Worm (Caenorhabditis elegans) whole organism, midembryonic: Measurements from ENCODE around the gene smu-2.
"Not testable (repeated sequence)": the region's sequence is repeated elsewhere in the genome, so short reads cannot be mapped to it uniquely, and the experiment has no call there.

ENCODE experiments used
- T22C8.4 ChIP-seq: fragments of 200-800 bp; sonication (Bioruptor generic); IDR thresholded peaks from 2 replicates; pipeline ENCODE4 v1.3.6; 2022; ENCODE audit warnings: missing genetic modification characterization, missing compliant biosample characterization
- cog-1 ChIP-seq: sonication (generic microtip); optimal IDR thresholded peaks from 2 replicates; lab custom pipeline; 2016; ENCODE audit warnings: missing genetic modification characterization, missing compliant biosample characterization
- flt-1 ChIP-seq: fragments of 200-800 bp; sonication (Bioruptor generic); IDR thresholded peaks from 2 replicates; pipeline ENCODE4 v1.3.6; 2022; ENCODE audit warnings: missing genetic modification characterization, missing compliant biosample characterization
- klf-2 ChIP-seq: fragments of 200-800 bp; sonication (Bioruptor generic); conservative IDR thresholded peaks from 2 replicates; pipeline ENCODE4 v1.3.6; 2022; ENCODE audit warnings: missing genetic modification reagents, missing genetic modification characterization, missing compliant biosample characterization
- med-1 ChIP-seq: sonication (generic microtip); optimal IDR thresholded peaks from 2 replicates; lab custom pipeline; 2017; ENCODE audit warnings: missing genetic modification characterization, mild to moderate bottlenecking, missing compliant biosample characterization, antibody characterized with exemption, missing genetic modification reagents; ENCODE audit not compliant: insufficient read depth
- ref-1 ChIP-seq: fragments of 200-800 bp; sonication (Bioruptor generic); conservative IDR thresholded peaks from 2 replicates; pipeline ENCODE4 v1.3.6; 2022; ENCODE audit warnings: missing genetic modification reagents, missing genetic modification characterization, missing compliant biosample characterization
- tab-1 ChIP-seq: fragments of 200-800 bp; sonication (Bioruptor generic); IDR thresholded peaks from 2 replicates; pipeline ENCODE4 v1.3.6; 2022; ENCODE audit warnings: missing genetic modification characterization, missing compliant biosample characterization
- ztf-23 ChIP-seq: fragments of 200-800 bp; sonication (Bioruptor generic); IDR thresholded peaks from 2 replicates; pipeline ENCODE4 v1.3.6; 2022; ENCODE audit warnings: missing genetic modification reagents, missing genetic modification characterization, missing compliant biosample characterization
- ztf-29 ChIP-seq: fragments of 200-800 bp; sonication (Bioruptor generic); IDR thresholded peaks from 2 replicates; pipeline ENCODE4 v1.3.6; 2022; ENCODE audit warnings: missing genetic modification reagents, missing genetic modification characterization, missing compliant biosample characterization

smu-2 gene

ce11 chrII:3459199-3459598, 23.0 kb upstream of the smu-2 start:
- no peak for TF ChIP-seq klf-2 (GFP tag; lab: Robert Waterston, UW)
- no peak for TF ChIP-seq tab-1 (GFP tag; lab: Robert Waterston, UW)
- TF ChIP-seq ztf-23 (GFP tag; lab: Robert Waterston, UW) = no peak
- TF ChIP-seq T22C8.4 = no peak
- no peak for TF ChIP-seq med-1 (GFP tag; lab: Kevin White, UChicago)
- TF ChIP-seq flt-1 = no peak
- no peak for TF ChIP-seq cog-1 (tag; lab: Kevin White, UChicago)
- TF ChIP-seq ref-1 (GFP tag; lab: Robert Waterston, UW) = no peak
- no peak for TF ChIP-seq ztf-29 (GFP tag; lab: Robert Waterston, UW)

- no peak for TF ChIP-seq T22C8.4
- no peak for TF ChIP-seq med-1 (GFP tag; lab: Kevin White, UChicago)
- no peak for TF ChIP-seq ztf-29 (GFP tag; lab: Robert Waterston, UW)
- TF ChIP-seq tab-1 (GFP tag; lab: Robert Waterston, UW) = no peak
- no peak for TF ChIP-seq cog-1 (tag; lab: Kevin White, UChicago)
- no peak for TF ChIP-seq ref-1 (GFP tag; lab: Robert Waterston, UW)
- TF ChIP-seq ztf-23 (GFP tag; lab: Robert Waterston, UW) = no peak
- TF ChIP-seq flt-1 = no peak
- TF ChIP-seq klf-2 (GFP tag; lab: Robert Waterston, UW) = no peak
Observed at ce11 chrII:3460048-3460447, 22.2 kb upstream of the smu-2 start, which contains the start of gene C16C8.7. Gene C16C8.7 (minus strand): TSS chrII:3460148.

- TF ChIP-seq ref-1 (GFP tag; lab: Robert Waterston, UW) (no peak), ztf-23 (GFP tag; lab: Robert Waterston, UW) (no peak), flt-1 (no peak), ztf-29 (GFP tag; lab: Robert Waterston, UW) (no peak), med-1 (GFP tag; lab: Kevin White, UChicago) (no peak), T22C8.4 (no peak), klf-2 (GFP tag; lab: Robert Waterston, UW) (no peak), tab-1 (GFP tag; lab: Robert Waterston, UW) (no peak), cog-1 (tag; lab: Kevin White, UChicago) (no peak)
Observed at ce11 chrII:3461586-3461985, 20.6 kb upstream of the smu-2 start, which contains the start of gene C16C8.8. Gene C16C8.8 (minus strand): TSS chrII:3461686.

ce11 chrII:3463097-3463496, 19.1 kb upstream of the smu-2 start, which contains the start of gene C16C8.9:
Gene C16C8.9 (minus strand): TSS chrII:3463197.
- TF ChIP-seq T22C8.4 (no peak), ref-1 (GFP tag; lab: Robert Waterston, UW) (no peak), ztf-29 (GFP tag; lab: Robert Waterston, UW) (no peak), ztf-23 (GFP tag; lab: Robert Waterston, UW) (no peak), klf-2 (GFP tag; lab: Robert Waterston, UW) (no peak), flt-1 (no peak), med-1 (GFP tag; lab: Kevin White, UChicago) (no peak), cog-1 (tag; lab: Kevin White, UChicago) (no peak), tab-1 (GFP tag; lab: Robert Waterston, UW) (no peak)

- TF ChIP-seq flt-1; med-1 (GFP tag; lab: Kevin White, UChicago); tab-1 (GFP tag; lab: Robert Waterston, UW): not testable (repeated sequence)
Observed at ce11 chrII:3464580-3464979, 17.6 kb upstream of the smu-2 start, which contains the start of gene C16C8.10. Gene C16C8.10 (minus strand): TSS chrII:3464680.

- TF ChIP-seq med-1 (GFP tag; lab: Kevin White, UChicago) = no peak
- TF ChIP-seq ref-1 (GFP tag; lab: Robert Waterston, UW) = no peak
- TF ChIP-seq ztf-29 (GFP tag; lab: Robert Waterston, UW) = no peak
- no peak for TF ChIP-seq klf-2 (GFP tag; lab: Robert Waterston, UW)
- no peak for TF ChIP-seq ztf-23 (GFP tag; lab: Robert Waterston, UW)
- TF ChIP-seq cog-1 (tag; lab: Kevin White, UChicago) = no peak
- no peak for TF ChIP-seq tab-1 (GFP tag; lab: Robert Waterston, UW)
- no peak for TF ChIP-seq T22C8.4
- no peak for TF ChIP-seq flt-1
Observed at ce11 chrII:3470549-3470948, 11.7 kb upstream of the smu-2 start, which contains the start of gene Y49F6B.20. Gene Y49F6B.20 (minus strand): TSS chrII:3470649.

ce11 chrII:3471603-3472002, 10.6 kb upstream of the smu-2 start, which contains the start of gene Y49F6B.13:
Gene Y49F6B.13 (minus strand): TSS chrII:3471703.
- no peak for TF ChIP-seq tab-1 (GFP tag; lab: Robert Waterston, UW)
- no peak for TF ChIP-seq cog-1 (tag; lab: Kevin White, UChicago)
- no peak for TF ChIP-seq ref-1 (GFP tag; lab: Robert Waterston, UW)
- TF ChIP-seq ztf-23 (GFP tag; lab: Robert Waterston, UW) = no peak
- no peak for TF ChIP-seq ztf-29 (GFP tag; lab: Robert Waterston, UW)
- TF ChIP-seq klf-2 (GFP tag; lab: Robert Waterston, UW) = no peak
- no peak for TF ChIP-seq med-1 (GFP tag; lab: Kevin White, UChicago)
- TF ChIP-seq T22C8.4 = no peak
- no peak for TF ChIP-seq flt-1

- TF ChIP-seq tab-1 (GFP tag; lab: Robert Waterston, UW) (no peak), ztf-23 (GFP tag; lab: Robert Waterston, UW) (no peak), klf-2 (GFP tag; lab: Robert Waterston, UW) (no peak), cog-1 (tag; lab: Kevin White, UChicago) (no peak), flt-1 (no peak), T22C8.4 (no peak), med-1 (GFP tag; lab: Kevin White, UChicago) (no peak), ref-1 (GFP tag; lab: Robert Waterston, UW) (no peak), ztf-29 (GFP tag; lab: Robert Waterston, UW) (no peak)
Observed at ce11 chrII:3472316-3472715, 9.9 kb upstream of the smu-2 start, which contains the start of gene Y49F6B.12. Gene Y49F6B.12 (minus strand): TSS chrII:3472416.

- TF ChIP-seq ztf-29 (GFP tag; lab: Robert Waterston, UW) (no peak), klf-2 (GFP tag; lab: Robert Waterston, UW) (no peak), ztf-23 (GFP tag; lab: Robert Waterston, UW) (no peak), T22C8.4 (no peak), cog-1 (tag; lab: Kevin White, UChicago) (no peak), med-1 (GFP tag; lab: Kevin White, UChicago) (no peak), ref-1 (GFP tag; lab: Robert Waterston, UW) (no peak), flt-1 (no peak), tab-1 (GFP tag; lab: Robert Waterston, UW) (no peak)
Observed at ce11 chrII:3472817-3473216, 9.4 kb upstream of the smu-2 start, which contains the start of gene Y49F6B.6. Gene Y49F6B.6 (plus strand): TSS chrII:3473117.
